Worm (Caenorhabditis elegans) whole organism, dauer: ENCODE results near the gene C54E4.12.

Source experiments
- unc-62 ChIP-seq: sonication (generic microtip); optimal IDR thresholded peaks from 2 replicates; lab custom pipeline; 2017; ENCODE audit warnings: missing biosample characterization, missing genetic modification reagents, missing genetic modification characterization

Gene C54E4.12

ce11 chrIV:2140543-2140942 is at the start of gene C54E4.12:
Gene C54E4.12, minus strand, starts transcription at chrIV:2140643.
- TF ChIP-seq unc-62 (GFP tag; lab: Kevin White, UChicago), result no peak

- TF ChIP-seq unc-62 (GFP tag; lab: Kevin White, UChicago), result no peak
These were observed 37.1 kb upstream of the C54E4.12 start, which contains the start of gene hrpu-2 for ce11 chrIV:2177545-2177944. Gene hrpu-2, plus strand, starts transcription at chrIV:2177896.

- no peak for TF ChIP-seq unc-62 (GFP tag; lab: Kevin White, UChicago)
These were observed 34.8 kb upstream of the C54E4.12 start, which contains the start of gene C54E4.1 for ce11 chrIV:2175291-2175690. Gene C54E4.1, plus strand, starts transcription at chrIV:2175591.

- no peak for TF ChIP-seq unc-62 (GFP tag; lab: Kevin White, UChicago)
These were observed 32.4 kb upstream of the C54E4.12 start for ce11 chrIV:2172880-2173279.

ce11 chrIV:2170332-2170731 is 29.9 kb upstream of the C54E4.12 start:
- TF ChIP-seq unc-62 (GFP tag; lab: Kevin White, UChicago), result no peak

ce11 chrIV:2168514-2168913 is 28.1 kb upstream of the C54E4.12 start, which contains the start of gene C54E4.4:
Gene C54E4.4, minus strand, starts transcription at chrIV:2168614.
- TF ChIP-seq unc-62 (GFP tag; lab: Kevin White, UChicago), result no peak

ce11 chrIV:2162256-2162655 is 21.8 kb upstream of the C54E4.12 start:
- no peak for TF ChIP-seq unc-62 (GFP tag; lab: Kevin White, UChicago)

- no peak for TF ChIP-seq unc-62 (GFP tag; lab: Kevin White, UChicago)
These were observed 18.6 kb upstream of the C54E4.12 start, which contains the start of gene gcy-37 for ce11 chrIV:2159069-2159468. Gene gcy-37, minus strand, starts transcription at chrIV:2159169.

ce11 chrIV:2156239-2156638 is 15.8 kb upstream of the C54E4.12 start:
- TF ChIP-seq unc-62 (GFP tag; lab: Kevin White, UChicago), result no peak

- no peak for TF ChIP-seq unc-62 (GFP tag; lab: Kevin White, UChicago)
These were observed 8.9 kb upstream of the C54E4.12 start, which contains the start of gene C54E4.5 for ce11 chrIV:2149247-2149756. Gene C54E4.5, minus strand, starts transcription at chrIV:2149297.

- no peak for TF ChIP-seq unc-62 (GFP tag; lab: Kevin White, UChicago)
These were observed 1.9 kb upstream of the C54E4.12 start for ce11 chrIV:2142320-2142719.

ce11 chrIV:2137478-2137877 is 3.0 kb downstream of the C54E4.12 start:
- TF ChIP-seq unc-62 (GFP tag; lab: Kevin White, UChicago), result no peak

ce11 chrIV:2136607-2137006 is 3.8 kb downstream of the C54E4.12 start, which contains the start of gene test-1:
Gene test-1, plus strand, starts transcription at chrIV:2136951.
- no peak for TF ChIP-seq unc-62 (GFP tag; lab: Kevin White, UChicago)

- no peak for TF ChIP-seq unc-62 (GFP tag; lab: Kevin White, UChicago)
These were observed 7.0 kb downstream of the C54E4.12 start, which contains the start of gene C23H5.12 for ce11 chrIV:2133431-2133940. Gene C23H5.12, plus strand, starts transcription at chrIV:2133481.

ce11 chrIV:2130714-2131113 is 9.7 kb downstream of the C54E4.12 start, which contains the start of gene prmt-6:
Gene prmt-6, plus strand, starts transcription at chrIV:2130965.
- TF ChIP-seq unc-62 (GFP tag; lab: Kevin White, UChicago), result no peak

ce11 chrIV:2128761-2129160 is 11.7 kb downstream of the C54E4.12 start, which contains the start of gene grl-20:
Gene grl-20, minus strand, starts transcription at chrIV:2128861.
- no peak for TF ChIP-seq unc-62 (GFP tag; lab: Kevin White, UChicago)

ce11 chrIV:2127375-2127774 is 13.1 kb downstream of the C54E4.12 start:
- no peak for TF ChIP-seq unc-62 (GFP tag; lab: Kevin White, UChicago)
